Fruit fly (Drosophila melanogaster) whole organism, embryonic: ENCODE results near the gene CG46396.

Experiments used
- Asciz ChIP-seq: fragments of 200-800 bp; sonication (Bioruptor generic); optimal IDR thresholded peaks from 2 replicates; lab custom pipeline; 2017; ENCODE audit warnings: missing biosample characterization, mild to moderate bottlenecking, missing genetic modification characterization, missing genetic modification reagents
- C15 ChIP-seq: fragments of 200-800 bp; sonication (Bioruptor generic); IDR thresholded peaks from 3 replicates; pipeline ENCODE4 v1.3.6; 2022; ENCODE audit warnings: missing biosample characterization, missing genetic modification characterization
- CG10267 ChIP-seq: fragments of 200-800 bp; sonication (Bioruptor generic); optimal IDR thresholded peaks from 2 replicates; lab custom pipeline; 2018; ENCODE audit warnings: missing biosample characterization, mild to moderate bottlenecking, missing genetic modification characterization, moderate library complexity
- CG10431 ChIP-seq: fragments of 200-800 bp; sonication (Bioruptor generic); optimal IDR thresholded peaks from 3 replicates; lab custom pipeline; 2018; ENCODE audit warnings: missing biosample characterization, mild to moderate bottlenecking, missing genetic modification characterization
- CG11504 ChIP-seq: fragments of 200-800 bp; sonication (Bioruptor generic); optimal IDR thresholded peaks from 3 replicates; lab custom pipeline; 2019; ENCODE audit warnings: missing biosample characterization, mild to moderate bottlenecking, missing genetic modification characterization, moderate library complexity
- CG12071 ChIP-seq: fragments of 200-800 bp; sonication (Bioruptor generic); optimal IDR thresholded peaks from 3 replicates; lab custom pipeline; 2018; ENCODE audit warnings: missing biosample characterization, mild to moderate bottlenecking, missing genetic modification characterization
- CG12299 ChIP-seq: fragments of 200-800 bp; sonication (Bioruptor generic); optimal IDR thresholded peaks from 2 replicates; lab custom pipeline; 2018; ENCODE audit warnings: missing biosample characterization, mild to moderate bottlenecking, missing genetic modification characterization
- CG12391 ChIP-seq: fragments of 200-800 bp; sonication (Bioruptor generic); optimal IDR thresholded peaks from 3 replicates; lab custom pipeline; 2018; ENCODE audit warnings: missing biosample characterization, mild to moderate bottlenecking, missing genetic modification characterization, moderate library complexity
- CG12659 ChIP-seq: fragments of 200-800 bp; sonication (Bioruptor generic); optimal IDR thresholded peaks from 3 replicates; lab custom pipeline; 2017; ENCODE audit warnings: mild to moderate bottlenecking, missing biosample characterization, missing genetic modification reagents, missing genetic modification characterization
- CG12769 ChIP-seq: fragments of 200-800 bp; sonication (Bioruptor generic); optimal IDR thresholded peaks from 2 replicates; lab custom pipeline; 2019; ENCODE audit warnings: missing biosample characterization, mild to moderate bottlenecking, missing genetic modification characterization, moderate library complexity
- CG14710 ChIP-seq: fragments of 200-800 bp; sonication (Bioruptor generic); optimal IDR thresholded peaks from 3 replicates; lab custom pipeline; 2019; ENCODE audit warnings: missing biosample characterization, mild to moderate bottlenecking, missing genetic modification characterization, moderate library complexity
- CG15479 ChIP-seq: fragments of 200-800 bp; sonication (Bioruptor generic); optimal IDR thresholded peaks from 3 replicates; lab custom pipeline; 2019; ENCODE audit warnings: missing biosample characterization, mild to moderate bottlenecking, missing genetic modification characterization, moderate library complexity
- CG18262 ChIP-seq: fragments of 200-800 bp; optimal IDR thresholded peaks from 3 replicates; lab custom pipeline; 2019; ENCODE audit warnings: missing biosample characterization, mild to moderate bottlenecking, missing genetic modification characterization, moderate library complexity
- CG18619 ChIP-seq: fragments of 200-800 bp; sonication (Bioruptor generic); optimal IDR thresholded peaks from 3 replicates; lab custom pipeline; 2017; ENCODE audit warnings: missing biosample characterization, mild to moderate bottlenecking, missing genetic modification characterization
- CG2129 ChIP-seq: fragments of 200-800 bp; sonication (Bioruptor generic); IDR thresholded peaks from 2 replicates; pipeline ENCODE4 v1.3.6; 2022; ENCODE audit warnings: missing biosample characterization, missing genetic modification characterization; ENCODE audit not compliant: partially characterized antibody
- CG30403 ChIP-seq: fragments of 200-800 bp; sonication (Bioruptor generic); optimal IDR thresholded peaks from 3 replicates; lab custom pipeline; 2016; ENCODE audit warnings: missing biosample characterization, missing genetic modification characterization
- CG3065 ChIP-seq: fragments of 200-800 bp; sonication (Bioruptor generic); optimal IDR thresholded peaks from 2 replicates; lab custom pipeline; 2016; ENCODE audit warnings: missing biosample characterization, missing genetic modification characterization
- CG31365 ChIP-seq: fragments of 200-800 bp; sonication (Bioruptor generic); optimal IDR thresholded peaks from 2 replicates; lab custom pipeline; 2018; ENCODE audit warnings: missing biosample characterization, mild to moderate bottlenecking, missing genetic modification characterization
- CG34224 ChIP-seq: fragments of 200-800 bp; sonication (Bioruptor generic); IDR thresholded peaks from 3 replicates; pipeline ENCODE4 v1.3.6; 2022; ENCODE audit warnings: missing biosample characterization, missing genetic modification characterization; ENCODE audit not compliant: partially characterized antibody
- CG4282 ChIP-seq: fragments of 200-800 bp; sonication (Bioruptor generic); optimal IDR thresholded peaks from 2 replicates; lab custom pipeline; 2016; ENCODE audit warnings: missing biosample characterization, missing genetic modification characterization
- CG4617 ChIP-seq: fragments of 200-800 bp; sonication (Bioruptor generic); optimal IDR thresholded peaks from 3 replicates; lab custom pipeline; 2016; ENCODE audit warnings: missing biosample characterization, missing genetic modification characterization, borderline replicate concordance
- CG6854 ChIP-seq: fragments of 200-800 bp; sonication (Bioruptor generic); optimal IDR thresholded peaks from 3 replicates; lab custom pipeline; 2017; ENCODE audit warnings: missing biosample characterization, mild to moderate bottlenecking, missing genetic modification characterization
- CG8281 ChIP-seq: fragments of 200-800 bp; sonication (Bioruptor generic); optimal IDR thresholded peaks from 2 replicates; lab custom pipeline; 2018; ENCODE audit warnings: missing biosample characterization, mild to moderate bottlenecking, missing genetic modification characterization, moderate library complexity
- CG8765 ChIP-seq: fragments of 200-800 bp; sonication (Bioruptor generic); IDR thresholded peaks from 2 replicates; pipeline ENCODE4 v1.3.6; 2022; ENCODE audit warnings: missing biosample characterization, missing genetic modification characterization
- Hey ChIP-seq: fragments of 200-800 bp; sonication (Bioruptor generic); optimal IDR thresholded peaks from 3 replicates; lab custom pipeline; 2018; ENCODE audit warnings: missing biosample characterization, mild to moderate bottlenecking, missing genetic modification characterization
- Hr3 ChIP-seq: fragments of 200-800 bp; sonication (Bioruptor generic); optimal IDR thresholded peaks from 3 replicates; lab custom pipeline; 2016; ENCODE audit warnings: missing biosample characterization, missing genetic modification characterization
- MBD-R2 ChIP-seq: fragments of 200-800 bp; sonication (Bioruptor generic); IDR thresholded peaks from 2 replicates; pipeline ENCODE4 v1.3.6; 2022; ENCODE audit warnings: missing biosample characterization, missing genetic modification characterization
- Med ChIP-seq: fragments of 200-800 bp; sonication (Bioruptor generic); peaks from one replicate; lab custom pipeline; 2016; ENCODE audit warnings: missing biosample characterization, missing genetic modification characterization, mild to moderate bottlenecking, inconsistent platforms, moderate library complexity
- Neu2 ChIP-seq: fragments of 200-800 bp; sonication (Bioruptor generic); optimal IDR thresholded peaks from 3 replicates; lab custom pipeline; 2016; ENCODE audit warnings: missing biosample characterization, missing genetic modification characterization, borderline replicate concordance
- Tbp ChIP-seq: fragments of >200 bp; optimal IDR thresholded peaks from 2 replicates; lab custom pipeline; 2018; ENCODE audit warnings: missing biosample characterization, missing genetic modification characterization
- YL-1 ChIP-seq: fragments of 200-800 bp; sonication (Bioruptor generic); optimal IDR thresholded peaks from 3 replicates; lab custom pipeline; 2017; ENCODE audit warnings: missing biosample characterization, mild to moderate bottlenecking, missing genetic modification characterization
- ac ChIP-seq: fragments of 200-800 bp; sonication (Bioruptor generic); optimal IDR thresholded peaks from 3 replicates; lab custom pipeline; 2017; ENCODE audit warnings: missing biosample characterization, mild to moderate bottlenecking, missing genetic modification characterization
- caup ChIP-seq: fragments of 200-800 bp; sonication (Bioruptor generic); optimal IDR thresholded peaks from 3 replicates; lab custom pipeline; 2017; ENCODE audit warnings: missing biosample characterization, mild to moderate bottlenecking, missing genetic modification characterization, moderate library complexity; ENCODE audit not compliant: severe bottlenecking
- corto ChIP-seq: fragments of 200-800 bp; sonication (Bioruptor generic); optimal IDR thresholded peaks from 2 replicates; lab custom pipeline; 2016; ENCODE audit warnings: missing biosample characterization, mild to moderate bottlenecking, missing genetic modification characterization, moderate library complexity
- da ChIP-seq: fragments of 200-800 bp; sonication (Bioruptor generic); optimal IDR thresholded peaks from 2 replicates; lab custom pipeline; 2016; ENCODE audit warnings: missing biosample characterization, missing genetic modification characterization
- dmrt99B ChIP-seq: fragments of 200-800 bp; sonication (Bioruptor generic); optimal IDR thresholded peaks from 2 replicates; lab custom pipeline; 2018; ENCODE audit warnings: missing biosample characterization, mild to moderate bottlenecking, missing genetic modification characterization, moderate library complexity
- dysf ChIP-seq: fragments of 200-800 bp; sonication (Bioruptor generic); IDR thresholded peaks from 3 replicates; pipeline ENCODE4 v1.3.6; 2022; ENCODE audit warnings: missing biosample characterization, missing genetic modification characterization
- ewg ChIP-seq: fragments of 200-800 bp; sonication (Bioruptor generic); optimal IDR thresholded peaks from 3 replicates; lab custom pipeline; 2017; ENCODE audit warnings: mild to moderate bottlenecking, missing biosample characterization, missing genetic modification reagents, missing genetic modification characterization
- grn ChIP-seq: fragments of 200-800 bp; sonication (Bioruptor generic); optimal IDR thresholded peaks from 3 replicates; lab custom pipeline; 2017; ENCODE audit warnings: missing biosample characterization, missing genetic modification characterization
- kni ChIP-seq: fragments of 200-800 bp; sonication (Bioruptor generic); optimal IDR thresholded peaks from 3 replicates; lab custom pipeline; 2017; ENCODE audit warnings: mild to moderate bottlenecking, missing biosample characterization, missing genetic modification reagents, missing genetic modification characterization
- lov ChIP-seq, 2 experiments: fragments of 200-800 bp in 1 of 2; fragments of >200 bp in 1 of 2; sonication (Bioruptor generic) in 1 of 2; IDR thresholded peaks in 1 of 2; optimal IDR thresholded peaks in 1 of 2; 2 replicates in 1 of 2; 3 replicates in 1 of 2; pipeline versions ENCODE4 v1.3.6 to Lab custom; 2017 to 2022; ENCODE audit warnings: missing biosample characterization in 1 of 2, missing genetic modification characterization in 1 of 2
- nmo ChIP-seq: fragments of 200-800 bp; sonication (Bioruptor generic); optimal IDR thresholded peaks from 2 replicates; lab custom pipeline; 2018; ENCODE audit warnings: missing biosample characterization, mild to moderate bottlenecking, missing genetic modification characterization, moderate library complexity
- oc ChIP-seq: fragments of 200-800 bp; sonication (Bioruptor generic); optimal IDR thresholded peaks from 2 replicates; lab custom pipeline; 2018; ENCODE audit warnings: missing biosample characterization, mild to moderate bottlenecking, missing genetic modification characterization, moderate library complexity
- pros ChIP-seq: fragments of 200-800 bp; sonication (Bioruptor generic); optimal IDR thresholded peaks from 3 replicates; lab custom pipeline; 2019; ENCODE audit warnings: missing biosample characterization, mild to moderate bottlenecking, missing genetic modification characterization, moderate library complexity
- pzg ChIP-seq: fragments of 200-800 bp; sonication (Bioruptor generic); optimal IDR thresholded peaks from 3 replicates; lab custom pipeline; 2018; ENCODE audit warnings: missing biosample characterization, mild to moderate bottlenecking, missing genetic modification characterization, moderate library complexity
- ssp ChIP-seq: fragments of 200-800 bp; sonication (Bioruptor generic); IDR thresholded peaks from 2 replicates; pipeline ENCODE4 v1.3.6; 2022; ENCODE audit warnings: missing biosample characterization, missing genetic modification characterization
- stc ChIP-seq: fragments of 200-800 bp; sonication (Bioruptor generic); IDR thresholded peaks from 2 replicates; pipeline ENCODE4 v1.3.6; 2022; ENCODE audit warnings: missing biosample characterization, missing genetic modification characterization
- vvl ChIP-seq: fragments of 200-800 bp; sonication (Bioruptor generic); IDR thresholded peaks from 2 replicates; pipeline ENCODE4 v1.3.6; 2022; ENCODE audit warnings: missing biosample characterization, missing genetic modification characterization

CG46396 gene

dm6 chr3R:6343396-6344239, 39.8 kb downstream of the CG46396 start, which contains the start of gene CG17919 (continued):
- TF ChIP-seq CG12769 (tag; lab: Kevin White, UChicago) (peak; percentile 26), dmrt99B (peak; percentile 37), CG12071 (GFP tag; lab: Kevin White, UChicago) (no peak), Hr3 (no peak), CG18619 (GFP tag; lab: Kevin White, UChicago) (no peak), CG8765 (no peak), CG11504 (tag; lab: Kevin White, UChicago) (peak; percentile 38), Hey (tag; lab: Kevin White, UChicago) (no peak), CG6854 (GFP tag; lab: Kevin White, UChicago) (no peak), pros (GFP tag; lab: Kevin White, UChicago) (no peak), CG3065 (GFP tag; lab: Kevin White, UChicago) (no peak), CG8281 (no peak), Med (GFP tag; lab: Kevin White, UChicago) (peak; percentile 48), CG12391 (tag; lab: Kevin White, UChicago) (peak; percentile 9), kni (GFP tag; lab: Kevin White, UChicago) (no peak), oc (tag; lab: Kevin White, UChicago) (peak; percentile 35), CG30403 (peak; percentile 9), grn (peak; percentile 91), CG10267 (tag; lab: Kevin White, UChicago) (no peak), caup (no peak), Asciz (GFP tag; lab: Kevin White, UChicago) (no peak), ac (GFP tag; lab: Kevin White, UChicago) (no peak), CG4617 (no peak), Tbp (GFP tag; lab: Kevin White, UChicago) (no peak), CG15479 (no peak), CG18262 (tag; lab: Kevin White, UChicago) (peak; percentile 23), MBD-R2 (GFP tag; lab: Robert Waterston, UW) (no peak)

dm6 chr3R:6345814-6346213, 42.0 kb downstream of the CG46396 start, which contains the start of the genes SmD2 and CG18048:
Gene SmD2 (minus strand): TSS chr3R:6345911.
Gene CG18048 (plus strand): TSS chr3R:6346111.
- TF ChIP-seq CG34224 (peak; percentile 66; the same call in 2 of the 3 replicates), Neu2 (GFP tag; lab: Kevin White, UChicago) (no peak), CG31365 (no peak), CG4617 (peak; percentile 79), CG12659 (GFP tag; lab: Kevin White, UChicago) (peak; percentile 47), CG12299 (tag; lab: Kevin White, UChicago) (no peak), C15 (no peak), nmo (peak; percentile 70), pzg (GFP tag; lab: Kevin White, UChicago) (peak; percentile 69), stc (GFP tag; lab: Robert Waterston, UW) (no peak), CG2129 (peak; percentile 54), CG10431 (GFP tag; lab: Kevin White, UChicago) (no peak), CG14710 (tag; lab: Kevin White, UChicago) (peak; percentile 78), ssp (GFP tag; lab: Robert Waterston, UW) (no peak; the same call in 1 of the 2 replicates), ewg (GFP tag; lab: Kevin White, UChicago) (no peak), corto (GFP tag; lab: Kevin White, UChicago) (no peak), lov (optimal IDR thresholded peaks at IDR 0.05; lab: Kevin White, UChicago) (no peak), lov (GFP tag; IDR thresholded peaks at IDR 0.05; lab: Robert Waterston, UW) (no peak), vvl (GFP tag; lab: Robert Waterston, UW) (no peak), oc (tag; lab: Kevin White, UChicago) (no peak), YL-1 (peak; percentile 82), CG15479 (no peak), CG4282 (GFP tag; lab: Kevin White, UChicago) (no peak), dysf (GFP tag; lab: Robert Waterston, UW) (no peak), da (GFP tag; lab: Kevin White, UChicago) (no peak)
